Worm (Caenorhabditis elegans): ENCODE data around the gene Y11D7A.7.
A peak's percentile ranks its signal among the peaks of the same experiment; 100 is the strongest.

- TF ChIP-seq tbx-37 (GFP tag; conservative IDR thresholded peaks at IDR 0.05) = no peak
- no peak for TF ChIP-seq hnd-1 (tag; optimal IDR thresholded peaks at IDR 0.05)
- TF ChIP-seq sea-1 (GFP tag; conservative IDR thresholded peaks at IDR 0.05) = peak; percentile 82
- no peak for TF ChIP-seq hmbx-1 (tag; optimal IDR thresholded peaks at IDR 0.05)
- TF ChIP-seq pes-1 (GFP tag; IDR thresholded peaks at IDR 0.05) = no peak
- TF ChIP-seq ceh-13 (GFP tag; optimal IDR thresholded peaks at IDR 0.05) = no peak
- TF ChIP-seq aly-1 (tag; optimal IDR thresholded peaks at IDR 0.05) = peak; percentile 47
- TF ChIP-seq F13C5.2 (tag; optimal IDR thresholded peaks at IDR 0.05) = peak; percentile 15
- no peak for TF ChIP-seq scrt-1 (GFP tag; IDR thresholded peaks at IDR 0.05)
Observed at ce11 chrIV:9263812-9264320, 14.5 kb downstream of the Y11D7A.7 start, which contains the start of gene flh-1.
